Worm (Caenorhabditis elegans): ENCODE data around the gene F58H1.6.

Gene F58H1.6

ce11 chrV:11942325-11942724 is at the start of gene F58H1.6:
F58H1.6 (plus strand) TSS chrV:11942625.
- no peak for TF ChIP-seq pha-2 (tag; optimal IDR thresholded peaks at IDR 0.05)
- TF ChIP-seq che-1 (tag; optimal IDR thresholded peaks at IDR 0.05), result no peak
- no peak for TF ChIP-seq ceh-45 (GFP tag; IDR thresholded peaks at IDR 0.05)
- TF ChIP-seq K09A11.1 (tag; optimal IDR thresholded peaks at IDR 0.05; ENCODE audit: insufficient read depth), result no peak
- TF ChIP-seq ttx-3 (tag; optimal IDR thresholded peaks at IDR 0.05), result no peak
- no peak for TF ChIP-seq Y22D7AL.16 (tag; optimal IDR thresholded peaks at IDR 0.05)
- no peak for TF ChIP-seq C08G9.2 (tag; optimal IDR thresholded peaks at IDR 0.05)
- TF ChIP-seq elt-2 (tag; optimal IDR thresholded peaks at IDR 0.05), result no peak

DNA sequence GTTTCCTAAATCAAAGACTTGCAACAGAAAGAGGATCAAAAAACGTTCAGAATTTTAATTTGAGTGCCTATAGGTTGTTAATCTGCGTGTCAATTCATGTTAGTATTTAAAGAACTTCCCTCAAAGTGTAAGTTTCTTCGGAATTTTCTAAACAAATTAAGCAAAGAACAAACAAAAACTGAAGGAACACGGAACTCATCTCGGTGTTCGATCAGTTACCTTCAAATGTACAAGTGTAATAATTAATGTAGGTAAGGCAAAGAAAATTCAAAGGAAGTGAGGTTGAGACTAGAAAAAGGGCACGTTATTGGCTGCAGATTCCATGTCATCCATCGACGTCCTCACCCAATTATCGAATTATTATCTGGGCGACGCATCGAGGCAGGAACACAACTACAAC is 48.5 kb upstream of the F58H1.6 start, which contains the start of gene K12G11.6:
TSS of gene K12G11.6 (plus strand) at position 357 of the 400 bp plus-strand sequence.
- TF ChIP-seq pqm-1 (tag; optimal IDR thresholded peaks at IDR 0.05) (no peak), sox-2 (GFP tag; IDR thresholded peaks at IDR 0.05) (no peak), ceh-31 (tag; optimal IDR thresholded peaks at IDR 0.05) (no peak), sdc-2 (tag; optimal IDR thresholded peaks at IDR 0.05) (no peak), odd-2 (tag; optimal IDR thresholded peaks at IDR 0.05) (no peak), ceh-6 (GFP tag; optimal IDR thresholded peaks at IDR 0.05) (no peak), ceh-45 (GFP tag; IDR thresholded peaks at IDR 0.05) (no peak), ceh-14 (tag; optimal IDR thresholded peaks at IDR 0.05) (no peak)

- TF ChIP-seq ceh-24 (tag; optimal IDR thresholded peaks at IDR 0.05) (no peak), tbx-2 (tag; optimal IDR thresholded peaks at IDR 0.05) (peak; percentile 39), ceh-31 (tag; optimal IDR thresholded peaks at IDR 0.05) (peak; percentile 6), hlh-15 (tag; optimal IDR thresholded peaks at IDR 0.05) (no peak), hlh-8 (tag; optimal IDR thresholded peaks at IDR 0.05) (no peak)
Measured at ce11 chrV:11896322-11896898, 46.0 kb upstream of the F58H1.6 start.

DNA sequence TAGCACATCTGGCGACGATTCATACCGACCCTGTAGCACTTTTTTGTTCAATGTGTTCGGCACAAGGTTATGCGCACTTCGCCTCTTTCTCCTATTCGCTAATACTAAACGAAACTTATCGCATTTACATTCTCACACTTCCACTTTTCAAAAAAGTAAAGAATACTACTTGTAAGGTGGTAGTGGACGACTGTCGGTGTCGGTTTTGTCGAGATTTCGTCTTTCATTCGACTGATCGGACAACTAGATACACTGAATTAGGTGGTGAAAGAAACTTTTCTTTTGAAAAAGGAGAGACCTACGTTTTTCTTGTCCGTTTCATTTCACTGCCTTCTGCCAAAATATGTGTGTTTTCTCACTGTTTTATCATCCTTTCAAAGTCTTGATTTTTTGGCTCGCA is 44.8 kb upstream of the F58H1.6 start:
- TF ChIP-seq syd-9 (tag; optimal IDR thresholded peaks at IDR 0.05) (no peak), ets-4 (tag; optimal IDR thresholded peaks at IDR 0.05) (no peak), ttx-3 (tag; optimal IDR thresholded peaks at IDR 0.05) (no peak), unc-42 (tag; optimal IDR thresholded peaks at IDR 0.05) (no peak), che-1 (tag; optimal IDR thresholded peaks at IDR 0.05) (no peak), T23F11.4 (GFP tag; optimal IDR thresholded peaks at IDR 0.05) (no peak), nhr-11 (tag; optimal IDR thresholded peaks at IDR 0.05) (no peak)

DNA sequence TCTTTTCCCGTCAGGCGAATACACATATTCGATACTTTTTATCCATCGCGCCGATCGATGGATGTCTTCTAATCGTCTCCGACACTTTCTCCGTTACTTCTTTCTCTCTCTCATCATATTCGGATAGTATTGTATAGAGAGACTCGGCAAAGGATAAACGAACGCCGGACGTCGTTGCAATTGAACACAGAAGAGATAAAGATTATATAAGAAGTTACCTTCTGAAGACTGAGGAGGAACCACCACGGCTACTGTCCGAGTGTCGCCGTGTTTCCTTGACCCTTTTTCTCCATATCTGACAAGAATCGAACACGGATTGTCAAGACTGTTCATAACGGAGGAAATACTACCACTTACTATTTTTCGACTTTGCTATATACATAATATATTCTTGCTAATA is 43.3 kb upstream of the F58H1.6 start, which contains the start of gene sma-1:
TSS of gene sma-1 (plus strand) at position 301 of the 400 bp plus-strand sequence.
- TF ChIP-seq ceh-22 (tag; optimal IDR thresholded peaks at IDR 0.05), result no peak
- TF ChIP-seq nfya-1 (tag; optimal IDR thresholded peaks at IDR 0.05), result no peak
- TF ChIP-seq Y22D7AL.16 (tag; optimal IDR thresholded peaks at IDR 0.05), result no peak
- no peak for TF ChIP-seq pha-2 (tag; optimal IDR thresholded peaks at IDR 0.05)
- peak; percentile 5 for TF ChIP-seq unc-55 (GFP tag; optimal IDR thresholded peaks at IDR 0.05)
- no peak for TF ChIP-seq fax-1 (tag; optimal IDR thresholded peaks at IDR 0.05)
- no peak for TF ChIP-seq ceh-31 (tag; optimal IDR thresholded peaks at IDR 0.05)
- no peak for TF ChIP-seq rnt-1 (tag; optimal IDR thresholded peaks at IDR 0.05)
- no peak for TF ChIP-seq ceh-18 (tag; optimal IDR thresholded peaks at IDR 0.05)

DNA sequence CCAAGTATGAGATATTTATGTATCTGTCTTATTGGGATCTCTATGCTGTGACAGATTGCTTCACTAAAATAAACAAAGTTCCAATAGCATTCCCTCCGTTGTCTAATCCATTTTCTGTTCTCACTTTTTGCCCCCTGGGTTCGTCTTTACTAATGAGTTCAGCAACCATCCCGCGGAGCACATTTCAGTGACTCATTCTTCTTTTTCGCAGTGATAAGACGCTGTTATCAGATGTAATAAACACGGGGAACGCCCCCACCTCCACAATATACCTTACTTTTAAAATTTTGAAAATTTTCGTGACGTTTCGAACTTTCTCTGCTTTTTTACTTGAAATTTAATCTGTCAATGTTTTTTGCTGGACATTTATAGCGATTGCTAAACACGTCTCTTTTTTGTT is 42.3 kb upstream of the F58H1.6 start:
- TF ChIP-seq elt-2 (tag; optimal IDR thresholded peaks at IDR 0.05), result no peak
- TF ChIP-seq tbx-7 (tag; optimal IDR thresholded peaks at IDR 0.05), result no peak
- no peak for TF ChIP-seq ceh-24 (tag; optimal IDR thresholded peaks at IDR 0.05)
- no peak for TF ChIP-seq odd-2 (tag; optimal IDR thresholded peaks at IDR 0.05)
- no peak for TF ChIP-seq hlh-8 (tag; optimal IDR thresholded peaks at IDR 0.05)
- no peak for TF ChIP-seq ceh-31 (tag; optimal IDR thresholded peaks at IDR 0.05)
- TF ChIP-seq fax-1 (tag; optimal IDR thresholded peaks at IDR 0.05), result no peak
